Worm (Caenorhabditis elegans) whole organism, L3 larva: ENCODE data around the gene nhr-185.

ENCODE experiments used
- R02D3.7 ChIP-seq: fragments of 150-350 bp; optimal IDR thresholded peaks from 2 replicates; lab custom pipeline; 2014; ENCODE audit warnings: missing biosample characterization, missing genetic modification characterization
- aly-2 ChIP-seq: fragments of 150-350 bp; optimal IDR thresholded peaks from 2 replicates; lab custom pipeline; 2014; ENCODE audit warnings: missing biosample characterization, missing genetic modification characterization
- ama-1 ChIP-seq: fragments of 150-350 bp; optimal IDR thresholded peaks from 2 replicates; lab custom pipeline; 2018
- ceh-16 ChIP-seq: sonication (generic microtip); optimal IDR thresholded peaks from 2 replicates; lab custom pipeline; 2017; ENCODE audit warnings: missing biosample characterization, missing genetic modification characterization
- ceh-82 ChIP-seq: fragments of 150-350 bp; optimal IDR thresholded peaks from 2 replicates; lab custom pipeline; 2014; ENCODE audit warnings: missing biosample characterization, missing genetic modification characterization
- ceh-9 ChIP-seq: sonication (generic microtip); optimal IDR thresholded peaks from 2 replicates; lab custom pipeline; 2018; ENCODE audit warnings: missing biosample characterization, missing genetic modification characterization
- egl-27 ChIP-seq: sonication (generic microtip); optimal IDR thresholded peaks from 4 replicates; lab custom pipeline; 2017; ENCODE audit warnings: missing biosample characterization, missing genetic modification reagents, missing genetic modification characterization
- egl-5 ChIP-seq: fragments of 150-350 bp; optimal IDR thresholded peaks from 2 replicates; lab custom pipeline; 2017; ENCODE audit warnings: missing biosample characterization, missing genetic modification reagents, missing genetic modification characterization, inconsistent platforms
- elt-1 ChIP-seq: fragments of 150-350 bp; optimal IDR thresholded peaks from 2 replicates; lab custom pipeline; 2014; ENCODE audit warnings: missing biosample characterization, missing genetic modification characterization
- elt-2 ChIP-seq: sonication (generic microtip); optimal IDR thresholded peaks from 2 replicates; lab custom pipeline; 2016; ENCODE audit warnings: missing genetic modification reagents, mild to moderate bottlenecking, missing genetic modification characterization, missing compliant biosample characterization
- eor-1 ChIP-seq, 2 experiments: fragments of 150-350 bp; optimal IDR thresholded peaks; 2 replicates each; lab custom pipeline; 2014 to 2018; ENCODE audit warnings: missing biosample characterization in 2 of 2, missing genetic modification characterization in 2 of 2
- fkh-10 ChIP-seq: sonication (generic microtip); optimal IDR thresholded peaks from 2 replicates; lab custom pipeline; 2017; ENCODE audit warnings: missing biosample characterization, missing genetic modification reagents, missing genetic modification characterization
- hmg-11 ChIP-seq: sonication (generic microtip); optimal IDR thresholded peaks from 2 replicates; lab custom pipeline; 2016; ENCODE audit warnings: missing genetic modification characterization, missing compliant biosample characterization
- jun-1 ChIP-seq: fragments of 150-350 bp; optimal IDR thresholded peaks from 2 replicates; lab custom pipeline; 2014; ENCODE audit warnings: missing biosample characterization, missing genetic modification reagents, missing genetic modification characterization
- lin-15B ChIP-seq: fragments of 150-350 bp; optimal IDR thresholded peaks from 2 replicates; lab custom pipeline; 2014; ENCODE audit warnings: missing biosample characterization, missing genetic modification characterization
- mml-1 ChIP-seq: fragments of 150-350 bp; sonication (generic microtip); optimal IDR thresholded peaks from 3 replicates; lab custom pipeline; 2014; ENCODE audit warnings: missing biosample characterization, missing genetic modification characterization
- nhr-11 ChIP-seq: fragments of 150-350 bp; optimal IDR thresholded peaks from 2 replicates; lab custom pipeline; 2014; ENCODE audit warnings: missing biosample characterization, missing genetic modification characterization
- nhr-237 ChIP-seq: fragments of 150-350 bp; optimal IDR thresholded peaks from 2 replicates; lab custom pipeline; 2014; ENCODE audit warnings: missing biosample characterization, missing genetic modification characterization
- nhr-25 ChIP-seq: sonication (generic microtip); optimal IDR thresholded peaks from 2 replicates; lab custom pipeline; 2017; ENCODE audit warnings: missing biosample characterization, missing genetic modification characterization
- nhr-43 ChIP-seq: sonication (generic microtip); optimal IDR thresholded peaks from 2 replicates; lab custom pipeline; 2016; ENCODE audit warnings: mild to moderate bottlenecking, missing genetic modification characterization, missing compliant biosample characterization; ENCODE audit not compliant: poor library complexity, severe bottlenecking
- nhr-67 ChIP-seq: fragments of 150-350 bp; optimal IDR thresholded peaks from 2 replicates; lab custom pipeline; 2014; ENCODE audit warnings: missing biosample characterization, missing genetic modification characterization
- nhr-76 ChIP-seq: fragments of 150-350 bp; sonication (generic microtip); optimal IDR thresholded peaks from 5 replicates; lab custom pipeline; 2014; ENCODE audit warnings: missing biosample characterization, missing genetic modification characterization
- nhr-77 ChIP-seq: fragments of 150-350 bp; optimal IDR thresholded peaks from 2 replicates; lab custom pipeline; 2014; ENCODE audit warnings: missing biosample characterization, missing genetic modification characterization
- sea-2 ChIP-seq: fragments of 150-350 bp; sonication (generic microtip); optimal IDR thresholded peaks from 4 replicates; lab custom pipeline; 2014; ENCODE audit warnings: missing biosample characterization, missing genetic modification reagents, missing genetic modification characterization
- skn-1 ChIP-seq: fragments of 150-350 bp; optimal IDR thresholded peaks from 2 replicates; lab custom pipeline; 2014; ENCODE audit warnings: missing biosample characterization, missing genetic modification characterization
- tbx-2 ChIP-seq: sonication (generic microtip); optimal IDR thresholded peaks from 2 replicates; lab custom pipeline; 2016; ENCODE audit warnings: mild to moderate bottlenecking, missing genetic modification characterization, missing compliant biosample characterization
- unc-62 ChIP-seq: fragments of 150-350 bp; sonication (generic microtip); optimal IDR thresholded peaks from 4 replicates; lab custom pipeline; 2014; ENCODE audit warnings: missing biosample characterization, missing genetic modification reagents, missing genetic modification characterization
- zag-1 ChIP-seq: fragments of 150-350 bp; optimal IDR thresholded peaks from 2 replicates; lab custom pipeline; 2014; ENCODE audit warnings: missing biosample characterization, missing genetic modification characterization
- ztf-11 ChIP-seq: fragments of 150-350 bp; optimal IDR thresholded peaks from 2 replicates; lab custom pipeline; 2014; ENCODE audit warnings: missing biosample characterization, missing genetic modification characterization
- ztf-4 ChIP-seq: fragments of 150-350 bp; optimal IDR thresholded peaks from 2 replicates; lab custom pipeline; 2014; ENCODE audit warnings: missing biosample characterization, missing genetic modification characterization

Gene nhr-185

DNA sequence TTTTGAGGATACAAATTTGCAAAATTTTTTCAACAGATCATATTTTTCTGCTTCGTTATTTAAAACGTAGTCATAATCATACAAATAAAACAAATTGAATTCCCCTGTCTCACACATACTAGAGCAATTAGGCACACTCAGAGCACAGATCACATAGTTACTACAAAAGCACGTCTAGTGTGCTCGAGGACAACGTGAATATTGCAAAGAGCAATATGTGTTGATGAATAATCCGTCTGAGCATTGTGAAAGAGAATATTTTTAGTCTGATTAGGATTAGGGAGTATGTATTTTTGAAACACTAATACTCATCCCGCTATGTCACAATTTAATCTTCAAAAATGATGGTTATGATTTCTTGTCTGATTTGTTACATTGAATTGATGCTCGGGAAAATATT is 30.1 kb upstream of the nhr-185 start:
- TF ChIP-seq nhr-77 (tag; lab: Kevin White, UChicago) (no peak), zag-1 (tag; lab: Kevin White, UChicago) (no peak), R02D3.7 (tag; lab: Kevin White, UChicago) (no peak), ztf-11 (tag; lab: Kevin White, UChicago) (no peak), nhr-237 (no peak), sea-2 (GFP tag; lab: Kevin White, UChicago) (no peak), eor-1 (tag; optimal IDR thresholded peaks at IDR 0.05; lab: Kevin White, UChicago) (no peak), jun-1 (tag; lab: Kevin White, UChicago) (no peak), lin-15B (tag; lab: Kevin White, UChicago) (no peak), unc-62 (no peak), ama-1 (lab: Kevin White, UChicago) (no peak), aly-2 (tag; lab: Kevin White, UChicago) (no peak), fkh-10 (GFP tag; lab: Kevin White, UChicago) (no peak), ztf-4 (tag; lab: Kevin White, UChicago) (no peak), nhr-76 (tag; lab: Kevin White, UChicago) (no peak)

DNA sequence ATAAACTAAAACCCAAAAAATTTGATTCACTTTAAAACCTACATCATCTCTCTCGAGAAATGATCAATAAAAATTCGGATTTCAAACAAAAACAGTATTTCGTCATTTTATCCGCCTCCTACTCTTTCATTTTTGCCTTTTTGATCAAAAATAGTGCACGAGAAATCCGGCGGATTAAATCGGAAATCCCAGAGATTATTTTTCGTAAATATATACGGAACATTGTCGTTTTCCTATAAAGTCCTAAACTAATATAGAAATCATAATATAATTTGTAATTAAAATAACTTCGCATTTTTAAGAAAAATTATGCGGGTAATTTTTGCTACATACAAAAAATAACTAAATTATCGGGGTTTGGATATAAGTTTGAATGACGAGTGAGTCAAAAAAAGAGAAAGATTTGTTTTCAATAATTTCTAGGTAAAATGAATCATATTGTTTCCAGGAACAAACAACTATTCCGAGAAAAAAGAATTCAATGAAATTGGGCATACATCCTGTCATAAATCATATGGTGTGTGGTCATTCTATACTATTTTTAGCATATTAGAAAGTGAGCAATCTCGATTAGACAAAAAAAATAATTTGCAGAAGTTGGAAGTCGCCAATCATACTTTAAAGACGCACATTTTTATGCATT is 27.1 kb upstream of the nhr-185 start, which contains the start of gene nhr-158:
Gene nhr-158, minus strand, starts transcription at position 51 of the 643 bp plus-strand sequence.
- peak; percentile 6 for TF ChIP-seq skn-1 (tag; lab: Kevin White, UChicago)
- TF ChIP-seq fkh-10 (GFP tag; lab: Kevin White, UChicago), result no peak

DNA sequence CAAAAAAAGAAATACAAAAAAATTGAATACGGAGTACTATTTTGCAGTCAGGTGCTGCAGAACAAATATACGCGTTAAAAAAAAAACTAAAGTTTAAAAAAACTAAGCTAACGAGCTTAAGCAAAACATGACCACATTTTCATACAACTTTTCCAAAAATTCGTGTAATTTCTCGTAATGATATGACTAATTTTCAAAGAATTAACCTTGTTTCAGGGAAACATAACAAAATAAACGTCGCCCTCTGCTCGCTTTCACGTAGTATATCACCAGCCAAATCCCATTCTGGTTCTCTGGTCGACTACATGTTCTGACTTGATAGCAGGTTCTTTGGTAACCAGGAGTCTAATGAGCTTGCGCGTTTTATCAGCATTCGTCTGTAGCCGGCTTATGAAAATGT is 23.2 kb upstream of the nhr-185 start:
- TF ChIP-seq nhr-11 (tag; lab: Kevin White, UChicago) (peak; percentile 81), lin-15B (tag; lab: Kevin White, UChicago) (no peak), egl-5 (tag; lab: Kevin White, UChicago) (no peak), zag-1 (tag; lab: Kevin White, UChicago) (no peak), mml-1 (no peak), ceh-16 (tag; lab: Kevin White, UChicago) (no peak)

DNA sequence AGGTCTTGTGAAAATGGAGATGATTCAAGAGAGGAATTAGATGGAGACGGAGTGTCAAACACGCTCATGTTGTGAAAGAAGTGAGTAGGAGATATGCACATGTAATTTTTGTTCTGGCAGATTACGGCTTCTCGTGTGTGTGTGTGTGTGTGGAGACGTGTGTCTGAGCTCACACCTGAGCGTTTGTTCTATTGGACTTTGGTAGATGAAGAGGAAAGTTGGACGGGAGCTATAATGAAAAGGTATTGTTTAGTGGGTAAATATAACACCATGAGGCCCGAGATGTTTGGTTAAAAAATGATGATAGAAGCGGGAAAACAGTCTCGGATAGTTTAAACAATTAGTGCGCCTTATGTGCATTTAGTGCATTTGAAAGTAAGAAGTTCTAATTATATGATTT is 21.7 kb upstream of the nhr-185 start, which contains the start of gene nhr-157:
Gene nhr-157, minus strand, starts transcription at position 101 of the 400 bp plus-strand sequence.
- TF ChIP-seq hmg-11 (tag; lab: Kevin White, UChicago), result no peak
- no peak for TF ChIP-seq elt-2 (tag; lab: Kevin White, UChicago)
- TF ChIP-seq unc-62, result no peak
- no peak for TF ChIP-seq nhr-237
- TF ChIP-seq nhr-76 (tag; lab: Kevin White, UChicago), result no peak
- no peak for TF ChIP-seq aly-2 (tag; lab: Kevin White, UChicago)
- no peak for TF ChIP-seq R02D3.7 (tag; lab: Kevin White, UChicago)
- TF ChIP-seq lin-15B (tag; lab: Kevin White, UChicago), result no peak
- no peak for TF ChIP-seq ceh-9 (tag; lab: Kevin White, UChicago)
- TF ChIP-seq skn-1 (tag; lab: Kevin White, UChicago), result no peak
- TF ChIP-seq nhr-25 (tag; lab: Kevin White, UChicago), result no peak

DNA sequence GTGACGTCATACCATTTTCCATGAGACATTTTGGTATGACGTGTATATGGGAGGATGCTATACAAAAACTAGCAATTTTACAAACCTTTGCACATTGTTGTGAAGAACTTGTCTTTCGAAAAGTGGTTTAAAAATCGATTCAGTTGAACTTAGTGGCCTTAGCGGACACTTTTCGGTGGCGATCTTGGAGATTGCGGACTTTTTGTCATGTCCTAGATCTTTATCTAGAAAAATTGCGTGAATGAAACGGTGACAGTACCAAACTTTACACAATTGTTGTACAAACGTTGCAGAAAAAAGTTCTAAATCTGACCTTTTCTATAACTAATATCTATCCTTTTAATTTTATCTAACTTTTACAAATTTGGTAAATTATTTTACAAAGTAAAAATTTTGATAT is 18.1 kb upstream of the nhr-185 start:
- TF ChIP-seq ceh-82 (tag; lab: Kevin White, UChicago) (no peak), zag-1 (tag; lab: Kevin White, UChicago) (no peak), fkh-10 (GFP tag; lab: Kevin White, UChicago) (no peak), nhr-67 (no peak), nhr-25 (tag; lab: Kevin White, UChicago) (peak; percentile 42), nhr-43 (tag; lab: Kevin White, UChicago) (no peak), ztf-11 (tag; lab: Kevin White, UChicago) (no peak), elt-2 (tag; lab: Kevin White, UChicago) (no peak), elt-1 (tag; lab: Kevin White, UChicago) (peak; percentile 58)

DNA sequence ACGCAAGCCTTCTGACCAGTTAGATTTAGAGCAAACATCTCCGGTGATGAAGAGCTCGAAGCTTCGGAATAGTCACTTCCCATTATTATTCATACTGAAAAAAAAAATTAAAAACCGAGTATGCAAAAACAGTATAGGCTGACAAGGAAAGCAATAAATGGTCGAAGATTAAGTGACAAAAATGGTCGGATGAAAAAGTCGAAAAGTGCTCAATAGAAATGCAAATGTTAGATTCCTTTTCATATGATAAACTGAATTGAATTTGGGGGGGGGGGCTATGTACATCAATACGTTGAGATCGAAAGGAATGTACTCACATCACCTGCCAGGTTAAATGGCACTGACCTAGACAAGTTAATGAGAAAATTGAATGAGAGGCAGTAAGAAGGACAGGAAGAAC is 15.7 kb upstream of the nhr-185 start, which contains the start of gene nhr-187:
Gene nhr-187, minus strand, starts transcription at position 101 of the 400 bp plus-strand sequence.
- no peak for TF ChIP-seq hmg-11 (tag; lab: Kevin White, UChicago)
- TF ChIP-seq tbx-2 (tag; lab: Kevin White, UChicago), result no peak
- no peak for TF ChIP-seq egl-27 (tag; lab: Kevin White, UChicago)
- no peak for TF ChIP-seq elt-2 (tag; lab: Kevin White, UChicago)
- TF ChIP-seq nhr-76 (tag; lab: Kevin White, UChicago), result no peak
- no peak for TF ChIP-seq nhr-237
- no peak for TF ChIP-seq ama-1 (lab: Kevin White, UChicago)
- TF ChIP-seq ceh-82 (tag; lab: Kevin White, UChicago), result no peak
- no peak for TF ChIP-seq fkh-10 (GFP tag; lab: Kevin White, UChicago)
